Fruit fly (Drosophila melanogaster): ENCODE data around the gene CG1368.

The CG1368 gene

DNA sequence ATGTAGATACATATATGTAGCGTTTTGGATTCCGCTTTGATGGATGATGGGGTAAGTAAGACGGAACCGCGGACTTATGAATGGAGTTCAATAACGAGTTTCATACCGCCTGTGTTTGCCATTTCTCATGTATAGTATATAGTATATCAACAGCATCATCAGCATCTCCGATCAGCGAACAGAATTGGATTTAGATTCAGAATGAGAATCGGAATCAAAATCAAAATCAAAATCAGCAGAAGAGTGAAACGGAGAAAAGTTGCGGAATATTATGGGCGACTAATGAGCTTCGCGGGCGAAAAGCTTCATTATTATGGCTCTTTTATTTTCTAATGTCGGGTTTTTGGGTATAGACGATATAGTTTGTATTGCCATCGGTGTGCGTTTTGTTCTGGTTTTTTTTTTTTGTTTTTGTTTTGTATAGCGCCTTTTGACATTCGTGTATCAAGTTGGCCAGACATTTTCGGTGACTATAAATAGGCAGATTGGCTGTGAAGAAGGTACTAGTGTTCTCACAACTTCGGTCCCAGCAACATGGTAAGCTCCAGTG is 9.6 kb downstream of the CG1368 start, which contains the start of gene CG32603:
Gene CG32603, plus strand, starts transcription at position 500 of the 550 bp plus-strand sequence.
- TF ChIP-seq CG7045 (GFP tag; optimal IDR thresholded peaks at IDR 0.05) (no peak), bab1 (GFP tag; optimal IDR thresholded peaks at IDR 0.05) (no peak), kay (GFP tag; ENCODE audit: borderline replicate concordance) (no peak), pad (GFP tag; optimal IDR thresholded peaks at IDR 0.05) (no peak), CG1620 (GFP tag; optimal IDR thresholded peaks at IDR 0.05) (no peak), toe (GFP tag; optimal IDR thresholded peaks at IDR 0.05) (no peak), CG33017 (tag; optimal IDR thresholded peaks at IDR 0.05) (no peak), CG7101 (tag; optimal IDR thresholded peaks at IDR 0.05) (no peak), Mnt (GFP tag; optimal IDR thresholded peaks at IDR 0.05) (no peak), CG14711 (tag; optimal IDR thresholded peaks at IDR 0.05) (no peak), tj (GFP tag; optimal IDR thresholded peaks at IDR 0.05) (no peak), CG5204 (GFP tag; optimal IDR thresholded peaks at IDR 0.05) (no peak), cnc (optimal IDR thresholded peaks at IDR 0.05) (no peak), CG11617 (GFP tag; optimal IDR thresholded peaks at IDR 0.05) (no peak), Clk (GFP tag; optimal IDR thresholded peaks at IDR 0.05) (no peak), ovo (GFP tag; optimal IDR thresholded peaks at IDR 0.05) (no peak), CG12768 (GFP tag; optimal IDR thresholded peaks at IDR 0.05) (no peak), Crg-1 (GFP tag; optimal IDR thresholded peaks at IDR 0.05) (no peak), Hr96 (GFP tag; optimal IDR thresholded peaks at IDR 0.05) (no peak), cic (GFP tag; optimal IDR thresholded peaks at IDR 0.05) (no peak)

- TF ChIP-seq CG11617 (GFP tag; optimal IDR thresholded peaks at IDR 0.05) (no peak), cic (GFP tag; optimal IDR thresholded peaks at IDR 0.05) (no peak), CG5204 (GFP tag; optimal IDR thresholded peaks at IDR 0.05) (no peak), bab1 (GFP tag; optimal IDR thresholded peaks at IDR 0.05) (no peak), CG1620 (GFP tag; optimal IDR thresholded peaks at IDR 0.05) (no peak), toe (GFP tag; optimal IDR thresholded peaks at IDR 0.05) (no peak), CG7101 (tag; optimal IDR thresholded peaks at IDR 0.05) (no peak), CG33017 (tag; optimal IDR thresholded peaks at IDR 0.05) (no peak), kay (GFP tag; ENCODE audit: borderline replicate concordance) (no peak), CG7045 (GFP tag; optimal IDR thresholded peaks at IDR 0.05) (no peak)
These were observed 12.4 kb downstream of the CG1368 start, which contains the start of gene CG12481 for dm6 chrX:14186953-14187352. Gene CG12481, plus strand, starts transcription at chrX:14187253.

dm6 chrX:14189216-14189615 is 14.7 kb downstream of the CG1368 start, which contains the start of gene CG11585:
Gene CG11585, plus strand, starts transcription at chrX:14189516.
- TF ChIP-seq Crg-1 (GFP tag; optimal IDR thresholded peaks at IDR 0.05) (no peak), Clk (GFP tag; optimal IDR thresholded peaks at IDR 0.05) (no peak), bab1 (GFP tag; optimal IDR thresholded peaks at IDR 0.05) (no peak), toe (GFP tag; optimal IDR thresholded peaks at IDR 0.05) (no peak), CG14711 (tag; optimal IDR thresholded peaks at IDR 0.05) (no peak), CG5204 (GFP tag; optimal IDR thresholded peaks at IDR 0.05) (no peak), tj (GFP tag; optimal IDR thresholded peaks at IDR 0.05) (no peak), cic (GFP tag; optimal IDR thresholded peaks at IDR 0.05) (no peak), Mnt (GFP tag; optimal IDR thresholded peaks at IDR 0.05) (no peak), CG7045 (GFP tag; optimal IDR thresholded peaks at IDR 0.05) (no peak), Hr96 (GFP tag; optimal IDR thresholded peaks at IDR 0.05) (no peak), CG7101 (tag; optimal IDR thresholded peaks at IDR 0.05) (no peak), ovo (GFP tag; optimal IDR thresholded peaks at IDR 0.05) (no peak), pad (GFP tag; optimal IDR thresholded peaks at IDR 0.05) (no peak), cnc (optimal IDR thresholded peaks at IDR 0.05) (no peak), CG33017 (tag; optimal IDR thresholded peaks at IDR 0.05) (no peak), CG1620 (GFP tag; optimal IDR thresholded peaks at IDR 0.05) (no peak), CG12768 (GFP tag; optimal IDR thresholded peaks at IDR 0.05) (no peak), kay (GFP tag; ENCODE audit: borderline replicate concordance) (no peak), CG11617 (GFP tag; optimal IDR thresholded peaks at IDR 0.05) (no peak)

- TF ChIP-seq Clk (GFP tag; optimal IDR thresholded peaks at IDR 0.05) (no peak), cnc (optimal IDR thresholded peaks at IDR 0.05) (no peak), CG12768 (GFP tag; optimal IDR thresholded peaks at IDR 0.05) (no peak), Hr96 (GFP tag; optimal IDR thresholded peaks at IDR 0.05) (no peak), bab1 (GFP tag; optimal IDR thresholded peaks at IDR 0.05) (no peak), ovo (GFP tag; optimal IDR thresholded peaks at IDR 0.05) (no peak)
These were observed 17.4 kb downstream of the CG1368 start, which contains the start of gene CG13403 for dm6 chrX:14191918-14192317. Gene CG13403, minus strand, starts transcription at chrX:14192018.

DNA sequence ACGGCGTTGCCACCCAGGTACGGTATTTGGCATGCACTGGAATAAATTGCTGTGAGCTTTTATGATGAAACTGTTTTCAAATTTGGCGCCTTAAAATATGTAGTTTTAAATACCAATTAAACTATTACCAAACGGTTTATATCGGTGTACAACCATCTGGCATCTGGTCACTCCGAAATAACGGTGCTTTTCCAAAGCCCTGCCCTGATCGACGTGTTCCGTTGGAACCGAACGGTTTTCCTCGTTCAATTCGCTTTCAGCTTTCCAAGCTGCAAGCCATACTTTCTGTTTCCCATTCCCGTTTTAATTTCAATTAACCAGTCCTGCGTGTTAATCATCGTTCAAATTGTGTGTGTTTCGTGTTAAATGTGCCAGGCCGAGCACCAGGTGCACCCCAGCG is 18.5 kb downstream of the CG1368 start, which contains the start of gene yl:
Gene yl, plus strand, starts transcription at position 202 of the 400 bp plus-strand sequence.
- TF ChIP-seq CG1620 (GFP tag; optimal IDR thresholded peaks at IDR 0.05) (no peak), tj (GFP tag; optimal IDR thresholded peaks at IDR 0.05) (no peak), CG7045 (GFP tag; optimal IDR thresholded peaks at IDR 0.05) (no peak), CG5204 (GFP tag; optimal IDR thresholded peaks at IDR 0.05) (no peak), ovo (GFP tag; optimal IDR thresholded peaks at IDR 0.05) (peak; percentile 93), pad (GFP tag; optimal IDR thresholded peaks at IDR 0.05) (no peak), Hr96 (GFP tag; optimal IDR thresholded peaks at IDR 0.05) (no peak)

DNA sequence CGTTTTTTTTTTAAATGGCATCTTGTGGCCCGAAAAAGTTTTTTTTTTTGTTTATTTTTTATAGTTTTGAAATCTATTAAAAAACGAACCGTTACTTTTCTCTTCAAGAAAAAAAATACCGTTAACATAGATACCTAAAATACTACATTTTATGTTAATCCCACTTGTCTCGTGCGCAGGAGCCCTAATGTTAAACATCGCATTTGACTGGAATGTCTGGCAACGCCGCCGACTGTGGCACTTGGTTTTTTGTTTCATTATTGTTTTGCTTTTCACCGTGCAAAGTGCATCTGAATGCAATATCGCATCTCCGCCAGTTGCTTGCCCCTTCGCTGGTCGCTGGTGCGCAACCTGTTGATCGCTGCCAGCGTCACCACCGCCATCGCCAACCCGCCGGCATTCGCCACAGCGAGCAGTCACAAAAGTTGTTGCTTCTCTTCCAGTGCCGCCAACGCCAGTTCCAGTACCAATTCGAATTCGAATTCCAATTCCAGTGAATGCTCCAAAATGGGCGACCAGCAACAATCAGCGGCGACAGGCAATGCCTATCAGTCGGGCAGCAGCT is 25.5 kb downstream of the CG1368 start, which contains the start of gene CG11590:
Gene CG11590, plus strand, starts transcription at position 212 of the 565 bp plus-strand sequence.
- TF ChIP-seq cnc (optimal IDR thresholded peaks at IDR 0.05) (no peak), Crg-1 (GFP tag; optimal IDR thresholded peaks at IDR 0.05) (no peak), CG1620 (GFP tag; optimal IDR thresholded peaks at IDR 0.05) (no peak), bab1 (GFP tag; optimal IDR thresholded peaks at IDR 0.05) (peak; percentile 38)
